Fruit fly (Drosophila melanogaster): ENCODE results near the gene CG42827.

CG42827 gene

dm6 chr3R:23421925-23422324 lies 49.2 kb downstream of the CG42827 start:
- TF ChIP-seq Hr83 (GFP tag; optimal IDR thresholded peaks at IDR 0.05; ENCODE audit: poor library complexity, severe bottlenecking): no peak
- TF ChIP-seq N (GFP tag; optimal IDR thresholded peaks at IDR 0.05): no peak
- no peak for TF ChIP-seq Vsx2 (GFP tag; optimal IDR thresholded peaks at IDR 0.05; ENCODE audit: partially characterized antibody)
- TF ChIP-seq sage (GFP tag; optimal IDR thresholded peaks at IDR 0.05): no peak
- TF ChIP-seq ey (GFP tag; optimal IDR thresholded peaks at IDR 0.05): no peak
- TF ChIP-seq foxo (GFP tag; optimal IDR thresholded peaks at IDR 0.05): no peak
- no peak for TF ChIP-seq br (GFP tag; optimal IDR thresholded peaks at IDR 0.05)
- no peak for TF ChIP-seq Hnf4 (GFP tag; optimal IDR thresholded peaks at IDR 0.05)
- no peak for TF ChIP-seq usp (GFP tag; optimal IDR thresholded peaks at IDR 0.05)
- no peak for TF ChIP-seq brk (GFP tag; optimal IDR thresholded peaks at IDR 0.05)
- no peak for TF ChIP-seq dmrt93B (GFP tag; optimal IDR thresholded peaks at IDR 0.05)
- no peak for TF ChIP-seq dl (GFP tag; optimal IDR thresholded peaks at IDR 0.05; ENCODE audit: insufficient read depth in 1 of 2, partially characterized antibody in 2 of 2)
- no peak for TF ChIP-seq CG32264 (GFP tag; optimal IDR thresholded peaks at IDR 0.05)
- no peak for TF ChIP-seq Myc (optimal IDR thresholded peaks at IDR 0.05)
- TF ChIP-seq CrebA (GFP tag; optimal IDR thresholded peaks at IDR 0.05; ENCODE audit: borderline replicate concordance): no peak
- no peak for TF ChIP-seq Mio (GFP tag; optimal IDR thresholded peaks at IDR 0.05)
- TF ChIP-seq HLH106 (tag; optimal IDR thresholded peaks at IDR 0.05): no peak
- no peak for TF ChIP-seq lola (GFP tag; optimal IDR thresholded peaks at IDR 0.05)
- no peak for TF ChIP-seq sv (GFP tag; optimal IDR thresholded peaks at IDR 0.05)
- TF ChIP-seq psq (GFP tag; optimal IDR thresholded peaks at IDR 0.05): no peak
